Worm (Caenorhabditis elegans) whole organism, L1 larva: ENCODE data around the gene fbxa-56.

Experiments used
- ces-1 ChIP-seq: fragments of 150-350 bp; optimal IDR thresholded peaks from 2 replicates; lab custom pipeline; 2014; ENCODE audit warnings: missing biosample characterization, missing genetic modification reagents, missing genetic modification characterization
- dpl-1 ChIP-seq, 3 experiments: fragments of 150-350 bp in 2 of 3; sonication (generic microtip) in 1 of 3; optimal IDR thresholded peaks; 2 replicates each; lab custom pipeline; 2014 to 2017; ENCODE audit warnings: missing biosample characterization in 3 of 3, missing genetic modification characterization in 3 of 3, missing genetic modification reagents in 3 of 3
- efl-1 ChIP-seq, 4 experiments: fragments of 150-350 bp; optimal IDR thresholded peaks in 3 of 4; peaks in 1 of 4; 1 replicate in 1 of 4; 2 replicates in 3 of 4; lab custom pipeline; 2014; ENCODE audit warnings: missing biosample characterization in 2 of 4, missing genetic modification characterization in 2 of 4, missing genetic modification reagents in 2 of 4
- hpl-2 ChIP-seq: fragments of 150-350 bp; optimal IDR thresholded peaks from 2 replicates; lab custom pipeline; 2014; ENCODE audit warnings: missing biosample characterization, missing genetic modification reagents, missing genetic modification characterization
- mdl-1 ChIP-seq, 2 experiments: fragments of 150-350 bp; optimal IDR thresholded peaks; 2 replicates each; lab custom pipeline; 2014 to 2017; ENCODE audit warnings: missing biosample characterization in 2 of 2, missing genetic modification characterization in 2 of 2, inconsistent platforms in 1 of 2
- mep-1 ChIP-seq: fragments of 150-350 bp; optimal IDR thresholded peaks from 2 replicates; lab custom pipeline; 2014; ENCODE audit warnings: missing biosample characterization, missing genetic modification characterization
- nhr-76 ChIP-seq: sonication (generic microtip); optimal IDR thresholded peaks from 2 replicates; lab custom pipeline; 2017; ENCODE audit warnings: missing biosample characterization, missing genetic modification characterization
- snpc-4 ChIP-seq: fragments of 150-350 bp; optimal IDR thresholded peaks from 2 replicates; lab custom pipeline; 2014; ENCODE audit warnings: missing biosample characterization, missing genetic modification characterization

DNA sequence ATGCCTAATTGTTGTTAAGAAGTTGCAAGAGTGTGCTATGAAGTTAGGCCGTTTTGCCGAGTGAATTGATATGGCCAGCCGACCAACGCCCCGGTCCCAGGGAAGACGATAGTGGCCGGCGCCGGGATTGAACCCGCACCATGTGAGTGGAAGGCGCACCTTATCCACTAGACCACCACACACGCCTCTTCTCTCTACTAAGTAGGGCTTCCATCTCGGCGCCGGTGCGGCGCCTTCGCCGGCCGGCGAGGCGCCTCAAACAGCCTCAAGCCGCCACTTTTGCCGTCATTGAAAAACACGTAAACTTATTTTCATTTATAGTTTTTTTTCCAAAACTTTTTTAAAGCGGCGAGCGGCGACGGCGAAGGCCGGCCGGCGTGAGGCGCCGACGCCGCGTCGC is 41.0 kb upstream of the fbxa-56 start:
- TF ChIP-seq hpl-2 (GFP tag; lab: Kevin White, UChicago) (no peak), efl-1 (optimal IDR thresholded peaks at IDR 0.05; lab: Kevin White, UChicago) (no peak), efl-1 (GFP tag; optimal IDR thresholded peaks at IDR 0.05 in 1 of 2; lab: Kevin White, UChicago) (peak in 1 of 2 experiments; percentile 23), dpl-1 (GFP tag; optimal IDR thresholded peaks at IDR 0.05; lab: Kevin White, UChicago) (no peak), nhr-76 (tag; lab: Kevin White, UChicago) (no peak), snpc-4 (tag; lab: Kevin White, UChicago) (no peak), ces-1 (GFP tag; lab: Kevin White, UChicago) (no peak), mdl-1 (tag; optimal IDR thresholded peaks at IDR 0.05; lab: Kevin White, UChicago) (no peak), mep-1 (tag; lab: Kevin White, UChicago) (no peak)
